Fruit fly (Drosophila melanogaster) whole organism, prepupa: ENCODE results near the gene spz.

Source experiments
- Blimp-1 ChIP-seq: fragments of 200-800 bp; sonication (Bioruptor generic); optimal IDR thresholded peaks from 3 replicates; lab custom pipeline; 2017; ENCODE audit warnings: missing biosample characterization, missing genetic modification characterization, mild to moderate bottlenecking, moderate library complexity, missing genetic modification reagents
- CG10631 ChIP-seq: fragments of 200-800 bp; sonication (Bioruptor generic); optimal IDR thresholded peaks from 2 replicates; lab custom pipeline; 2016; ENCODE audit warnings: missing biosample characterization, missing genetic modification characterization
- CG10669 ChIP-seq: fragments of 200-800 bp; sonication (Bioruptor generic); optimal IDR thresholded peaks from 3 replicates; lab custom pipeline; 2018; ENCODE audit warnings: missing biosample characterization, mild to moderate bottlenecking, missing genetic modification characterization, moderate library complexity
- CG11294 ChIP-seq: fragments of 200-800 bp; sonication (Bioruptor generic); IDR thresholded peaks from 2 replicates; pipeline ENCODE4 v1.3.6; 2022; ENCODE audit warnings: missing biosample characterization, missing genetic modification characterization
- CG11762 ChIP-seq: fragments of 200-800 bp; sonication (Bioruptor generic); optimal IDR thresholded peaks from 3 replicates; lab custom pipeline; 2016; ENCODE audit warnings: missing biosample characterization, missing genetic modification characterization; ENCODE audit not compliant: insufficient read depth
- CG11902 ChIP-seq: fragments of 200-800 bp; sonication (Bioruptor generic); optimal IDR thresholded peaks from 3 replicates; lab custom pipeline; 2016; ENCODE audit warnings: missing biosample characterization, missing genetic modification characterization
- CG15336 ChIP-seq: fragments of 200-800 bp; sonication (Bioruptor generic); IDR thresholded peaks from 2 replicates; pipeline ENCODE4 v1.3.6; 2022; ENCODE audit warnings: missing biosample characterization, missing genetic modification characterization
- CG1621 ChIP-seq: fragments of 200-800 bp; sonication (Bioruptor generic); optimal IDR thresholded peaks from 3 replicates; lab custom pipeline; 2018; ENCODE audit warnings: missing biosample characterization, mild to moderate bottlenecking, missing genetic modification characterization
- CG16779 ChIP-seq: fragments of 200-800 bp; sonication (Bioruptor generic); optimal IDR thresholded peaks from 3 replicates; lab custom pipeline; 2017; ENCODE audit warnings: missing biosample characterization, mild to moderate bottlenecking, missing genetic modification characterization
- CG31627 ChIP-seq: fragments of 200-800 bp; sonication (Bioruptor generic); optimal IDR thresholded peaks from 3 replicates; lab custom pipeline; 2016; ENCODE audit warnings: missing biosample characterization, missing genetic modification characterization
- CG32006 ChIP-seq: fragments of 200-800 bp; sonication (Bioruptor generic); optimal IDR thresholded peaks from 3 replicates; lab custom pipeline; 2017; ENCODE audit warnings: missing biosample characterization, mild to moderate bottlenecking, missing genetic modification characterization
- CG34406 ChIP-seq: fragments of 200-800 bp; sonication (Bioruptor generic); optimal IDR thresholded peaks from 3 replicates; lab custom pipeline; 2016; ENCODE audit warnings: missing biosample characterization, missing genetic modification characterization
- CG3919 ChIP-seq: fragments of 200-800 bp; sonication (Bioruptor generic); optimal IDR thresholded peaks from 3 replicates; lab custom pipeline; 2016; ENCODE audit warnings: missing biosample characterization, missing genetic modification characterization
- CG6163 ChIP-seq: fragments of 200-800 bp; sonication (Bioruptor generic); IDR thresholded peaks from 3 replicates; pipeline ENCODE4 v1.3.6; 2022; ENCODE audit warnings: missing biosample characterization, missing genetic modification characterization
- CG6276 ChIP-seq: fragments of 200-800 bp; sonication (Bioruptor generic); optimal IDR thresholded peaks from 2 replicates; lab custom pipeline; 2017; ENCODE audit warnings: missing biosample characterization, mild to moderate bottlenecking, missing genetic modification characterization
- CG7368 ChIP-seq: fragments of 200-800 bp; sonication (Bioruptor generic); optimal IDR thresholded peaks from 3 replicates; lab custom pipeline; 2016; ENCODE audit warnings: missing biosample characterization, missing genetic modification characterization
- CG8119 ChIP-seq: fragments of 200-800 bp; sonication (Bioruptor generic); IDR thresholded peaks from 3 replicates; pipeline ENCODE4 v1.3.6; 2022; ENCODE audit warnings: missing biosample characterization, missing genetic modification characterization
- CG9139 ChIP-seq: fragments of 200-800 bp; sonication (Bioruptor generic); optimal IDR thresholded peaks from 3 replicates; lab custom pipeline; 2017; ENCODE audit warnings: missing biosample characterization, mild to moderate bottlenecking, missing genetic modification characterization
- Eip75B ChIP-seq: fragments of 200-800 bp; sonication (Bioruptor generic); optimal IDR thresholded peaks from 3 replicates; lab custom pipeline; 2016; ENCODE audit warnings: missing biosample characterization, missing genetic modification characterization
- Eip78C ChIP-seq: fragments of 200-800 bp; sonication (Bioruptor generic); peaks from one replicate; lab custom pipeline; 2016; ENCODE audit warnings: missing biosample characterization, missing genetic modification characterization
- Ets21C ChIP-seq: fragments of 200-800 bp; sonication (Bioruptor generic); optimal IDR thresholded peaks from 3 replicates; lab custom pipeline; 2016; ENCODE audit warnings: missing biosample characterization, missing genetic modification characterization
- Ets96B ChIP-seq: fragments of 200-800 bp; optimal IDR thresholded peaks from 2 replicates; lab custom pipeline; 2019; ENCODE audit warnings: missing biosample characterization, mild to moderate bottlenecking, missing genetic modification characterization, moderate library complexity
- Gug ChIP-seq: fragments of 200-800 bp; sonication (Bioruptor generic); IDR thresholded peaks from 2 replicates; pipeline ENCODE4 v1.3.6; 2022; ENCODE audit warnings: missing biosample characterization, missing genetic modification characterization
- Hr39 ChIP-seq: fragments of 200-800 bp; sonication (Bioruptor generic); optimal IDR thresholded peaks from 2 replicates; lab custom pipeline; 2016; ENCODE audit warnings: missing biosample characterization, missing genetic modification characterization
- OdsH ChIP-seq: fragments of 200-800 bp; sonication (Bioruptor generic); optimal IDR thresholded peaks from 3 replicates; lab custom pipeline; 2016; ENCODE audit warnings: missing biosample characterization, missing genetic modification characterization
- Smox ChIP-seq: fragments of 200-800 bp; sonication (Bioruptor generic); optimal IDR thresholded peaks from 3 replicates; lab custom pipeline; 2016; ENCODE audit warnings: missing biosample characterization, missing genetic modification characterization
- Sox102F ChIP-seq: fragments of 200-800 bp; sonication (Bioruptor generic); optimal IDR thresholded peaks from 2 replicates; lab custom pipeline; 2016; ENCODE audit warnings: missing biosample characterization, mild to moderate bottlenecking, missing genetic modification characterization
- Sox14 ChIP-seq: fragments of 200-800 bp; sonication (Bioruptor generic); optimal IDR thresholded peaks from 3 replicates; lab custom pipeline; 2016; ENCODE audit warnings: missing biosample characterization, missing genetic modification characterization
- Sox15 ChIP-seq: fragments of 200-800 bp; sonication (Bioruptor generic); optimal IDR thresholded peaks from 3 replicates; lab custom pipeline; 2016; ENCODE audit warnings: missing biosample characterization, missing genetic modification characterization
- achi ChIP-seq: fragments of 200-800 bp; sonication (Bioruptor generic); optimal IDR thresholded peaks from 3 replicates; lab custom pipeline; 2016; ENCODE audit warnings: missing biosample characterization, missing genetic modification characterization
- acj6 ChIP-seq: fragments of 200-800 bp; sonication (Bioruptor generic); optimal IDR thresholded peaks from 3 replicates; lab custom pipeline; 2016; ENCODE audit warnings: missing biosample characterization, missing genetic modification characterization
- dac ChIP-seq: fragments of 200-800 bp; sonication (Bioruptor generic); optimal IDR thresholded peaks from 2 replicates; lab custom pipeline; 2017; ENCODE audit warnings: missing biosample characterization, mild to moderate bottlenecking, missing genetic modification characterization
- esn ChIP-seq: fragments of 200-800 bp; sonication (Bioruptor generic); optimal IDR thresholded peaks from 2 replicates; lab custom pipeline; 2016; ENCODE audit warnings: missing biosample characterization, mild to moderate bottlenecking, missing genetic modification characterization, moderate library complexity
- fd59A ChIP-seq: fragments of 200-800 bp; sonication (Bioruptor generic); optimal IDR thresholded peaks from 2 replicates; lab custom pipeline; 2017; ENCODE audit warnings: missing biosample characterization, mild to moderate bottlenecking, missing genetic modification characterization, missing genetic modification reagents
- fd85E ChIP-seq: fragments of 200-800 bp; sonication (Bioruptor generic); optimal IDR thresholded peaks from 3 replicates; lab custom pipeline; 2016; ENCODE audit warnings: missing biosample characterization, missing genetic modification characterization
- lz ChIP-seq: fragments of 200-800 bp; sonication (Bioruptor generic); optimal IDR thresholded peaks from 3 replicates; lab custom pipeline; 2016; ENCODE audit warnings: missing biosample characterization, missing genetic modification characterization
- net ChIP-seq: fragments of 200-800 bp; sonication (Bioruptor generic); optimal IDR thresholded peaks from 3 replicates; lab custom pipeline; 2016; ENCODE audit warnings: missing biosample characterization, missing genetic modification characterization
- pdm3 ChIP-seq: fragments of 200-800 bp; sonication (Bioruptor generic); optimal IDR thresholded peaks from 3 replicates; lab custom pipeline; 2016; ENCODE audit warnings: missing biosample characterization, missing genetic modification characterization
- ss ChIP-seq, 2 experiments: fragments of 200-800 bp; sonication (Bioruptor generic); optimal IDR thresholded peaks; 2 replicates in 1 of 2; 3 replicates in 1 of 2; lab custom pipeline; 2017 to 2018; ENCODE audit warnings: mild to moderate bottlenecking in 2 of 2, missing biosample characterization in 2 of 2, missing genetic modification characterization in 2 of 2, moderate library complexity in 1 of 2
- svp ChIP-seq: fragments of 200-800 bp; sonication (Bioruptor generic); peaks from one replicate; lab custom pipeline; 2016; ENCODE audit warnings: missing biosample characterization, missing genetic modification characterization
- topi ChIP-seq: fragments of 200-800 bp; sonication (Bioruptor generic); optimal IDR thresholded peaks from 3 replicates; lab custom pipeline; 2016; ENCODE audit warnings: missing biosample characterization, missing genetic modification characterization
- vri ChIP-seq: fragments of 200-800 bp; sonication (Bioruptor generic); optimal IDR thresholded peaks from 3 replicates; lab custom pipeline; 2016; ENCODE audit warnings: missing biosample characterization, mild to moderate bottlenecking, missing genetic modification characterization

Gene spz

DNA sequence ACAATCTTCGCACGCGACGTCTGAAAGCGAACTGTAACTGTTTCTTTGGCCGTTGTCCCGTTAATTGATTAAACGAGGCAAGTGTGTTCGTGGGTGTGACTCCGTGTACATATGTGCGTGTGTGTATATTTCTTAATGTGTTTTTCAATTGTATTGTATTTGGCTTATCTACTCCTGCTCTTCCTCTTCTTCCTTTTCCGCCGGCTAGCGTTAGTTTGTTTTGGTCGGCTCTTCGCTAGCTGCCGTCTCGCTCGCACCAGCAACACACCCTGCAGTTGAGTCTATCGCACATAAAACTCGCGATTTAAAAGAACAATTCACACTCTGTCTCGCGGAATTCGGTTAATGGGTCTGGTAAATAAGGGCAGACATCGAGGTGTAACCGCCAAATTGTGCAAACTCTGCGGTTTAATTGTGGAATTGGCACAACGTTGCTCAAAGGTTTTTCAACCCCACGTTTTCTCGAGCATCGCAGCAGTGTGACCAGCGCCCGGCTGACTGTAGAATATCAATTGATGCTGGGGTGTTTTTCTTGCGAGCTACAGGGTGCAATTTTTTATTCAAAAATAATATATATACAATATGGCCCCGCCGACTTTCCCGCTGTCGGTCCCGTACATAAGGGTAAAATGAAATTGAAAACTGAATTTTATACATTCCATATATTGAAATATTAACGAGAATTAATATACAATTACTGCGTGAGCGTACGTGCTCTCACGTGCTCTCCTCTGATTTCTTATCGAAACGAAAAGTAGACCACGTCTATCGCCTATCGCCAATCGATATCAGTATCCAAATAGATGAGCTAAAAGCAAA, 42.1 kb upstream of the spz start, which contains the start of the genes gb and CG5815 (continued):
- no peak for TF ChIP-seq CG1621 (tag; lab: Kevin White, UChicago)
- peak; percentile 31 for TF ChIP-seq vri (GFP tag; lab: Kevin White, UChicago)
- no peak for TF ChIP-seq Eip75B
- peak; percentile 86 for TF ChIP-seq CG11294 (GFP tag; lab: Robert Waterston, UW)
- TF ChIP-seq Smox: no peak
- peak; percentile 82 for TF ChIP-seq Ets21C
- TF ChIP-seq Gug: peak; percentile 80
- peak; percentile 92 for TF ChIP-seq CG6163 (GFP tag; lab: Robert Waterston, UW)
- TF ChIP-seq CG34406 (GFP tag; lab: Kevin White, UChicago): peak; percentile 85
- no peak for TF ChIP-seq pdm3 (GFP tag; lab: Kevin White, UChicago)
- peak; percentile 90 for TF ChIP-seq CG3919 (GFP tag; lab: Kevin White, UChicago)
- peak; percentile 97 for TF ChIP-seq svp (GFP tag; lab: Kevin White, UChicago)
- peak; percentile 91 for TF ChIP-seq acj6 (GFP tag; lab: Kevin White, UChicago)
- TF ChIP-seq dac (GFP tag; lab: Kevin White, UChicago): peak; percentile 80
- TF ChIP-seq topi: peak; percentile 89
- no peak for TF ChIP-seq achi (GFP tag; lab: Kevin White, UChicago)
- TF ChIP-seq CG9139 (GFP tag; lab: Kevin White, UChicago): no peak
- peak; percentile 87 for TF ChIP-seq CG31627 (GFP tag; lab: Kevin White, UChicago)
- peak; percentile 91 for TF ChIP-seq esn (GFP tag; lab: Kevin White, UChicago)
- TF ChIP-seq Ets96B (tag; lab: Kevin White, UChicago): peak; percentile 87
- no peak for TF ChIP-seq CG16779 (tag; lab: Kevin White, UChicago)
- peak; percentile 78 for TF ChIP-seq fd59A (GFP tag; lab: Kevin White, UChicago)
- no peak for TF ChIP-seq CG6276 (GFP tag; lab: Kevin White, UChicago)
- TF ChIP-seq Hr39 (GFP tag; lab: Kevin White, UChicago): peak; percentile 87
- peak; percentile 75 for TF ChIP-seq CG11902 (GFP tag; lab: Kevin White, UChicago)
- peak; percentile 84 for TF ChIP-seq Sox15 (GFP tag; lab: Kevin White, UChicago)
- TF ChIP-seq net: peak; percentile 86
- no peak for TF ChIP-seq ss (GFP tag; optimal IDR thresholded peaks at IDR 0.05; lab: Kevin White, UChicago)
- TF ChIP-seq Sox14 (GFP tag; lab: Kevin White, UChicago): peak; percentile 90
- no peak for TF ChIP-seq CG10631 (GFP tag; lab: Kevin White, UChicago)
- TF ChIP-seq CG11762: peak; percentile 64
- TF ChIP-seq fd85E (GFP tag; lab: Kevin White, UChicago): no peak
- TF ChIP-seq OdsH (GFP tag; lab: Kevin White, UChicago): peak; percentile 92
- TF ChIP-seq CG32006 (GFP tag; lab: Kevin White, UChicago): peak; percentile 91
- TF ChIP-seq CG7368 (GFP tag; lab: Kevin White, UChicago): peak; percentile 71
- TF ChIP-seq Sox102F (GFP tag; lab: Kevin White, UChicago): no peak
- peak; percentile 92 for TF ChIP-seq lz (GFP tag; lab: Kevin White, UChicago)
- TF ChIP-seq Eip78C (GFP tag; lab: Kevin White, UChicago): peak; percentile 96
- TF ChIP-seq CG10669: no peak
- TF ChIP-seq CG8119 (GFP tag; lab: Robert Waterston, UW): peak; percentile 84
- peak; percentile 59 for TF ChIP-seq Blimp-1 (GFP tag; lab: Kevin White, UChicago)
- peak; percentile 81 for TF ChIP-seq CG15336 (GFP tag; lab: Robert Waterston, UW)
